Worm (Caenorhabditis elegans): ENCODE data around the gene W01C9.2.

Gene W01C9.2

DNA sequence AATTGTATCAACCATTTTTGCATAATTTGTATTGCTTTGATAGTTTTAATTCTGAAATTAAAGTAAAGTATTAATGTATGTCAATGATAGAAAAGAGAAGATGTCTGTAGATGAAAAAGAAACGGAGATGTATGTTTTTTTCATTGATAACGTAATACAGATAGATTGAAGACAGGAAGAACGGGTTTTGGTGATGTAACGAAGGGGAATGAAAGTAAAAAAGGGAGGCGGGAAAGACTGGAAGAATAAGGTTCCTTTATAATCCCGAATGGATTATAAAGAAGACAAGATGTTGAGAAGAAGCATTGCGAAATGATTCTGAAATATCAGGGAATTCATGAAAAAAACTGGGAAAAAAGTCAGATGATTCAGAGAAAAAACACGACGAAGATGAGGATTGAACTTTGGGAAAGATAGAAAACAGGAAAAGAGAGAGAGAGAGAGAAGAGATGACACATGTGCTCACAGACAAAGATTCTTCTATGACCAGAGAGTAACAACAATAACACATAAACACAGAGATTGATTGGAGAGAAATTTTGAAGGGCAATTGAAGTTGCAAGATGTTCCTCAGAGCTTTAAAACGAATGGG lies 49.0 kb downstream of the W01C9.2 start, which contains the start of gene F54C9.11:
TSS of gene F54C9.11 (minus strand) at position 51 of the 592 bp plus-strand sequence.
- no peak for TF ChIP-seq dmd-4 (tag; optimal IDR thresholded peaks at IDR 0.05; ENCODE audit: borderline replicate concordance)
- TF ChIP-seq elt-2 (tag; optimal IDR thresholded peaks at IDR 0.05): no peak
- TF ChIP-seq hlh-15 (tag; optimal IDR thresholded peaks at IDR 0.05): no peak
- no peak for TF ChIP-seq ztf-16 (tag; optimal IDR thresholded peaks at IDR 0.05)
- TF ChIP-seq ttx-3 (tag; optimal IDR thresholded peaks at IDR 0.05): no peak
- TF ChIP-seq unc-42 (tag; optimal IDR thresholded peaks at IDR 0.05): no peak
- no peak for TF ChIP-seq unc-86 (tag; optimal IDR thresholded peaks at IDR 0.05)
- TF ChIP-seq pros-1 (tag; optimal IDR thresholded peaks at IDR 0.05): no peak
- no peak for TF ChIP-seq pag-3 (tag; optimal IDR thresholded peaks at IDR 0.05; ENCODE audit: borderline replicate concordance)
- no peak for TF ChIP-seq F13H6.1 (tag; optimal IDR thresholded peaks at IDR 0.05)
- TF ChIP-seq lin-11 (tag; optimal IDR thresholded peaks at IDR 0.05): no peak

DNA sequence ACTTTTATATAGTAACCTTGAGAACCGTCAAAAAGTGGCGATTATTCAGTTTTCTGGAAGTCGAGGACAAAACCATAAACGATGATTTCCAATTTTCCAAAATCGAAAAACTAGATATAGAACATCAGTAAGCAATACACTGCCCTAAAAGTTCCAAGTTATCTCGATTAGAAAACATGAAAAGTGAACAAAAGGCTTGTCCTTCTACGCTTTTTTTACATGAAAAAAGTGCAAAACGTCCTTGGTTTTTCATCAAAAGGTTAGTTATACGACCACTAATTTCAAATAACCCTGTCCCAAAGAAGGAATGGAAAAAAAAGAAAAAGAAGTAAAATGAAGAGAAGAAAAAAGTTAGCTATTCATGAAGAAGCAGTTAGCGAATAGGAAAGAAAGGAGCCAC lies 49.8 kb downstream of the W01C9.2 start:
- TF ChIP-seq unc-55 (GFP tag; optimal IDR thresholded peaks at IDR 0.05) (no peak), Y22D7AL.16 (tag; optimal IDR thresholded peaks at IDR 0.05) (no peak), ceh-24 (tag; optimal IDR thresholded peaks at IDR 0.05) (no peak), ceh-30 (tag; optimal IDR thresholded peaks at IDR 0.05) (no peak), mec-3 (tag; optimal IDR thresholded peaks at IDR 0.05; ENCODE audit: borderline replicate concordance) (no peak), ztf-16 (tag; optimal IDR thresholded peaks at IDR 0.05) (no peak), hlh-8 (tag; optimal IDR thresholded peaks at IDR 0.05) (no peak), gmeb-2 (tag; optimal IDR thresholded peaks at IDR 0.05) (no peak)

DNA sequence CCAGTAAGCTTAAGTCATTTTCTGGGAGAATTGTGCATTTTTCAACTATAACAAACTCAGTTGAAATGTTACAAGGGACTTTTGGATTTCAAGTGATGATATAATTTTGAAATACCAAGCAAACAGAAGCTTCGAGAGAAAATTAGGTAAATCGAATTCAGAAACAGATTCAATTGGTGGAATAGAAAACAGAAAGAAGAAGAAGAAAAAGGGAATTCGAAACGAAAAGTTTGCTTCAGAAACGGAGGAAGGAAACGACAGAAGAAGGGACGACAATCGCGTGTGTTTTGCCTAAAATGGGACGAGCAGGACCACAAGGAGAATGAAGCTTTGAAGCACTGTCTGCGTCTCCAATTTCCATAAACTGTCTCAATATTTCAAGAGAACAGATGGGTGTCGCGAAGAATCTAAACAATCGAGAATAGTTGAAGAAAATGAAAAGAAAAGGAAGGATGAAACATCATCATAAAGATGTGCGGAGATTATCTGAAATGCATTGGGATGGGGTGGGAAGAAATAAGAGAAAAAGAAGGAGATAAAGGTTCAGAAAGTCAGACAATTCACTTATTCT lies 51.6 kb downstream of the W01C9.2 start:
- TF ChIP-seq eyg-1 (tag; optimal IDR thresholded peaks at IDR 0.05) (no peak), hlh-30 (tag; optimal IDR thresholded peaks at IDR 0.05; ENCODE audit: insufficient read depth) (no peak), unc-42 (tag; optimal IDR thresholded peaks at IDR 0.05) (peak; percentile 96), ceh-22 (tag; optimal IDR thresholded peaks at IDR 0.05) (no peak), T23F11.4 (GFP tag; optimal IDR thresholded peaks at IDR 0.05) (no peak), gmeb-2 (tag; optimal IDR thresholded peaks at IDR 0.05) (no peak), ceh-30 (tag; optimal IDR thresholded peaks at IDR 0.05) (no peak), pax-1 (tag; optimal IDR thresholded peaks at IDR 0.05) (no peak), Y22D7AL.16 (tag; optimal IDR thresholded peaks at IDR 0.05) (no peak), madf-2 (tag; optimal IDR thresholded peaks at IDR 0.05) (no peak), lim-6 (tag; optimal IDR thresholded peaks at IDR 0.05) (no peak), ceh-45 (GFP tag; IDR thresholded peaks at IDR 0.05) (no peak), ceh-31 (tag; optimal IDR thresholded peaks at IDR 0.05) (peak; percentile 54), ets-4 (tag; optimal IDR thresholded peaks at IDR 0.05) (no peak), ttx-3 (tag; optimal IDR thresholded peaks at IDR 0.05) (no peak), hlh-6 (tag; optimal IDR thresholded peaks at IDR 0.05) (no peak)
